Worm (Caenorhabditis elegans) whole organism, L2 larva: Measurements from ENCODE around the gene ifbp-1.

ENCODE experiments used
- ZK546.5 ChIP-seq: sonication (generic microtip); optimal IDR thresholded peaks from 2 replicates; lab custom pipeline; 2017; ENCODE audit warnings: missing biosample characterization, missing genetic modification characterization
- alr-1 ChIP-seq: fragments of 150-350 bp; optimal IDR thresholded peaks from 2 replicates; lab custom pipeline; 2014; ENCODE audit warnings: missing biosample characterization, missing genetic modification characterization
- lin-39 ChIP-seq: fragments of 150-350 bp; optimal IDR thresholded peaks from 2 replicates; lab custom pipeline; 2014; ENCODE audit warnings: missing biosample characterization, missing genetic modification reagents, missing genetic modification characterization
- nhr-10 ChIP-seq: sonication (generic microtip); optimal IDR thresholded peaks from 2 replicates; lab custom pipeline; 2017; ENCODE audit warnings: missing biosample characterization, missing genetic modification characterization
- nhr-12 ChIP-seq: fragments of 150-350 bp; optimal IDR thresholded peaks from 2 replicates; lab custom pipeline; 2014; ENCODE audit warnings: missing biosample characterization, missing genetic modification characterization
- nhr-21 ChIP-seq: fragments of 150-350 bp; optimal IDR thresholded peaks from 2 replicates; lab custom pipeline; 2014; ENCODE audit warnings: missing biosample characterization, missing genetic modification characterization
- nhr-237 ChIP-seq: fragments of 150-350 bp; optimal IDR thresholded peaks from 2 replicates; lab custom pipeline; 2014; ENCODE audit warnings: missing biosample characterization, missing genetic modification characterization
- nhr-25 ChIP-seq: fragments of 150-350 bp; sonication (generic microtip); optimal IDR thresholded peaks from 3 replicates; lab custom pipeline; 2014; ENCODE audit warnings: missing biosample characterization, missing genetic modification characterization
- unc-62 ChIP-seq: fragments of 150-350 bp; optimal IDR thresholded peaks from 2 replicates; lab custom pipeline; 2014; ENCODE audit warnings: missing biosample characterization, missing genetic modification reagents, missing genetic modification characterization
- ztf-11 ChIP-seq: sonication (generic microtip); optimal IDR thresholded peaks from 2 replicates; lab custom pipeline; 2017; ENCODE audit warnings: missing biosample characterization, missing genetic modification characterization
- ztf-4 ChIP-seq: fragments of 150-350 bp; optimal IDR thresholded peaks from 2 replicates; lab custom pipeline; 2014; ENCODE audit warnings: missing biosample characterization, missing genetic modification characterization

ce11 chrV:13320676-13321075 lies 59.4 kb downstream of the ifbp-1 start, which contains the start of gene srh-15:
- no peak for TF ChIP-seq nhr-237
- no peak for TF ChIP-seq ZK546.5 (tag; lab: Kevin White, UChicago)
- TF ChIP-seq nhr-10 (tag; lab: Kevin White, UChicago) = no peak
- TF ChIP-seq lin-39 (tag; lab: Kevin White, UChicago) = no peak
- no peak for TF ChIP-seq nhr-25 (tag; lab: Kevin White, UChicago)
- no peak for TF ChIP-seq nhr-21 (tag; lab: Kevin White, UChicago)
- no peak for TF ChIP-seq alr-1 (tag; lab: Kevin White, UChicago)
- TF ChIP-seq nhr-12 (tag; lab: Kevin White, UChicago) = no peak
- TF ChIP-seq unc-62 (GFP tag; lab: Kevin White, UChicago) = no peak
- TF ChIP-seq ztf-4 (tag; lab: Kevin White, UChicago) = no peak
- no peak for TF ChIP-seq ztf-11 (tag; lab: Kevin White, UChicago)
